Worm (Caenorhabditis elegans): ENCODE data around the gene prp-8.

prp-8 gene

DNA sequence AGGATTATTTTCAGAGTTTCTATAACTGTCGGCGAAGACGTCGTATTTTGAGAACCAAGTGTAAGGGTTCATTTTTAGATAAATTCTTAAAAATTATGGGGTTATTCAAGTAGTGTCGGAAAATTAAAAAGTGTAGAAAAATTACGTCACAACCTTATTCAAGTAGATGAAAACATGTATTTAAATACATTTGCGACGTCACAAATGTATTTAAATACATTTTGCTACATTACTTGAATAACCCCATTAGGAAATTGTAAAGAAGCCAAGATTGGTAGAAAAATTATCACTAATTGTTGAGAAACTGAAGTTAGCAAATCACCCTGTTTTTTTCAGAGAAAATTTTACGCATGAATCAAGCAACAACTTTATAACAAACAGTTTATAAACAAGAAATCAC is 35.0 kb upstream of the prp-8 start:
- TF ChIP-seq arid-1 (GFP tag; conservative IDR thresholded peaks at IDR 0.05) (0 out of 2 replicates have a peak, but pooled peaks have one; percentile 24), F26F4.8 (GFP tag; conservative IDR thresholded peaks at IDR 0.05) (no peak), skn-1 (tag; optimal IDR thresholded peaks at IDR 0.05) (no peak), snpc-4 (tag; optimal IDR thresholded peaks at IDR 0.05) (no peak), mdl-1 (tag; optimal IDR thresholded peaks at IDR 0.05) (no peak), T26A8.4 (GFP tag; IDR thresholded peaks at IDR 0.05) (no peak), egl-27 (tag; optimal IDR thresholded peaks at IDR 0.05) (no peak), dpl-1 (GFP tag; optimal IDR thresholded peaks at IDR 0.05) (no peak), ztf-11 (tag; optimal IDR thresholded peaks at IDR 0.05) (no peak), ceh-28 (tag; optimal IDR thresholded peaks at IDR 0.05) (no peak), lin-38 (GFP tag; IDR thresholded peaks at IDR 0.05) (peak; percentile 58), ceh-20 (GFP tag; IDR thresholded peaks at IDR 0.05) (no peak), egl-43 (GFP tag; IDR thresholded peaks at IDR 0.05) (no peak), daf-19 (GFP tag; conservative IDR thresholded peaks at IDR 0.05) (no peak), ceh-44 (GFP tag; IDR thresholded peaks at IDR 0.05) (no peak), nhr-77 (tag; optimal IDR thresholded peaks at IDR 0.05) (no peak), daf-8 (GFP tag; IDR thresholded peaks at IDR 0.05) (no peak), ama-1 (optimal IDR thresholded peaks at IDR 0.05) (no peak), snpc-1.2 (GFP tag; IDR thresholded peaks at IDR 0.05) (peak; percentile 52; the same call in 1 of the 2 replicates), Y48G9A.11 (GFP tag; IDR thresholded peaks at IDR 0.05) (peak; percentile 65), pha-4 (GFP tag; IDR thresholded peaks at IDR 0.05) (peak; percentile 44; the same call in 1 of the 2 replicates), pha-4 (tag; optimal IDR thresholded peaks at IDR 0.05) (no peak), T20F7.1 (GFP tag; optimal IDR thresholded peaks at IDR 0.05) (no peak), lin-1 (GFP tag; IDR thresholded peaks at IDR 0.05) (no peak), hlh-30 (tag; optimal IDR thresholded peaks at IDR 0.05; ENCODE audit: insufficient read depth) (no peak), pqm-1 (tag; optimal IDR thresholded peaks at IDR 0.05) (no peak), F49E8.2 (tag; optimal IDR thresholded peaks at IDR 0.05; ENCODE audit: borderline replicate concordance) (peak; percentile 63)

DNA sequence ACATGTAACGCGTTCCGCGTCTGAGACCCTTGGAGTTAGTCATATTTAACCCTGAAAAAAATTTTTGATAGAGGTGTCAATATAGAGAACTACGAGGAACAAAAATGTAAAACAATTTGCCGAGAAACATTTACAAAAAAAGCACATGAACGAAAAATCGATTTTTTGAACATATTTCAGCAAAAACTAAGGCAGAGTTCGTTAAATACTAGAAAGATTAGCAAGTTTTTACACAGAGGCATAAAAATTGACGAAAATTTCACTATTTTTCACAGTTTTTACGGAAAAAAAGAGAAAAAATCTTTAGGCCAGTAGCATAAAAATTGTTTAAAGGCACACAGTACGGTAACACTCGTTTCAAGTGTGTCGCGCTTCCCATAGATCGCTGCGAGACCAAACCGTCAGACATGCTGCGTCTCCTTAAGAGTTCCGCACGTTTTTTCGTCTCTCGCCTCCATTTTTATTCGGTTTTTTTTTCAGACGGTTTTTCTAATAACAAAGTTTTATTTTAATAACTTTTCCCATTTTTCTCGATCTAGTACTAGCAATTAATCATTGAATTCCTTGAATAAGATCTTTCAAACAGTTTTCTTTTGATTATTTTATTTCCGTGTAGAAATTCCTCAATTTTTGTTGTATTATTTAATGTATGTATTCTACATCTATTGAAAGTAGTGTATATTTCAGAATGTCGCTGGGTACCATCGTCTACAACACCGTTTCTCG is 33.8 kb upstream of the prp-8 start, which contains the start of the genes rpl-21 and C14B9.10:
rpl-21 (minus strand) TSS at position 51 of the 726 bp plus-strand sequence.
C14B9.10 (plus strand) TSS at position 676 of the 726 bp plus-strand sequence.
- no peak for TF ChIP-seq dmd-8 (GFP tag; IDR thresholded peaks at IDR 0.05)
- TF ChIP-seq duxl-1 (tag; optimal IDR thresholded peaks at IDR 0.05; ENCODE audit: poor library complexity): peak; percentile 1
- peak; percentile 84 for TF ChIP-seq unc-130 (GFP tag; optimal IDR thresholded peaks at IDR 0.05)
- TF ChIP-seq ztf-7 (tag; optimal IDR thresholded peaks at IDR 0.05): peak; percentile 24
- no peak for TF ChIP-seq madf-9 (GFP tag; conservative IDR thresholded peaks at IDR 0.05)
- TF ChIP-seq ZK337.2 (GFP tag; IDR thresholded peaks at IDR 0.05): no peak
- TF ChIP-seq ama-1 (optimal IDR thresholded peaks at IDR 0.05): peak; percentile 59
- TF ChIP-seq D1046.2 (GFP tag; IDR thresholded peaks at IDR 0.05): peak; percentile 99
- TF ChIP-seq daf-16 (GFP tag; optimal IDR thresholded peaks at IDR 0.05): no peak
- peak; percentile 44 for TF ChIP-seq daf-16 (tag; optimal IDR thresholded peaks at IDR 0.05)
- peak; percentile 46 for TF ChIP-seq lin-13 (GFP tag; optimal IDR thresholded peaks at IDR 0.05)
- no peak for TF ChIP-seq ceh-62 (tag; optimal IDR thresholded peaks at IDR 0.05)
- no peak for TF ChIP-seq ztf-11 (tag; optimal IDR thresholded peaks at IDR 0.05)
- TF ChIP-seq snpc-1.2 (GFP tag; IDR thresholded peaks at IDR 0.05): peak; percentile 57; the same call in 1 of the 2 replicates
- peak; percentile 75 for TF ChIP-seq hmg-1.1 (GFP tag; IDR thresholded peaks at IDR 0.05)
- TF ChIP-seq zag-1 (tag; optimal IDR thresholded peaks at IDR 0.05): peak; percentile 3
- no peak for TF ChIP-seq F10B5.3 (tag; optimal IDR thresholded peaks at IDR 0.05)
- no peak for TF ChIP-seq nhr-42 (GFP tag; IDR thresholded peaks at IDR 0.05)
- no peak for TF ChIP-seq ceh-28 (tag; optimal IDR thresholded peaks at IDR 0.05)
- TF ChIP-seq F26F4.8 (GFP tag; conservative IDR thresholded peaks at IDR 0.05): no peak
- TF ChIP-seq php-3 (GFP tag; IDR thresholded peaks at IDR 0.05): no peak
- 0 out of 2 replicates have a peak, but pooled peaks have one; percentile 30 for TF ChIP-seq lim-7 (GFP tag; IDR thresholded peaks at IDR 0.05)
- peak; percentile 38 for TF ChIP-seq nhr-77 (tag; optimal IDR thresholded peaks at IDR 0.05)
- TF ChIP-seq dpl-1 (GFP tag; optimal IDR thresholded peaks at IDR 0.05): peak; percentile 78
- TF ChIP-seq ceh-82 (tag; optimal IDR thresholded peaks at IDR 0.05): no peak
- TF ChIP-seq lin-39 (tag; optimal IDR thresholded peaks at IDR 0.05): no peak
- no peak for TF ChIP-seq nhr-111 (GFP tag; optimal IDR thresholded peaks at IDR 0.05)
- peak; percentile 79 for TF ChIP-seq T20F7.1 (GFP tag; optimal IDR thresholded peaks at IDR 0.05)
- TF ChIP-seq vab-7 (GFP tag; IDR thresholded peaks at IDR 0.05): no peak
- peak; percentile 55; the same call in 1 of the 2 replicates for TF ChIP-seq dmd-9 (GFP tag; IDR thresholded peaks at IDR 0.05)
- TF ChIP-seq hlh-30 (tag; optimal IDR thresholded peaks at IDR 0.05; ENCODE audit: insufficient read depth): peak; percentile 80
- TF ChIP-seq lin-38 (GFP tag; IDR thresholded peaks at IDR 0.05): peak; percentile 75
